Worm (Caenorhabditis elegans) whole organism, early embryonic: Measurements from ENCODE around the gene C47D12.5.

Experiments
- B0310.2 ChIP-seq: sonication (generic microtip); optimal IDR thresholded peaks from 2 replicates; lab custom pipeline; 2016; ENCODE audit warnings: mild to moderate bottlenecking, missing genetic modification characterization, missing compliant biosample characterization
- F13C5.2 ChIP-seq: sonication (generic microtip); optimal IDR thresholded peaks from 2 replicates; lab custom pipeline; 2017; ENCODE audit warnings: mild to moderate bottlenecking, missing genetic modification characterization, inconsistent platforms, missing compliant biosample characterization
- aly-1 ChIP-seq: sonication (generic microtip); optimal IDR thresholded peaks from 2 replicates; lab custom pipeline; 2016; ENCODE audit warnings: missing genetic modification characterization, missing compliant biosample characterization
- ama-1 ChIP-seq: fragments of 150-350 bp; optimal IDR thresholded peaks from 2 replicates; lab custom pipeline; 2014
- ceh-13 ChIP-seq: fragments of 200-800 bp; sonication (Bioruptor generic); optimal IDR thresholded peaks from 2 replicates; lab custom pipeline; 2018; ENCODE audit warnings: mild to moderate bottlenecking, missing genetic modification characterization, missing compliant biosample characterization
- ceh-36 ChIP-seq: sonication (generic microtip); optimal IDR thresholded peaks from 2 replicates; lab custom pipeline; 2016; ENCODE audit warnings: missing genetic modification characterization, inconsistent platforms, missing compliant biosample characterization
- ets-7 ChIP-seq: sonication (generic microtip); optimal IDR thresholded peaks from 2 replicates; lab custom pipeline; 2016; ENCODE audit warnings: missing genotype, missing genetic modification characterization, missing compliant biosample characterization
- flt-1 ChIP-seq: fragments of 200-800 bp; sonication (Bioruptor generic); IDR thresholded peaks from 2 replicates; pipeline ENCODE4 v1.3.6; 2022; ENCODE audit warnings: missing genetic modification characterization, missing compliant biosample characterization
- hmbx-1 ChIP-seq: sonication (generic microtip); optimal IDR thresholded peaks from 2 replicates; lab custom pipeline; 2016; ENCODE audit warnings: mild to moderate bottlenecking, missing genetic modification characterization, missing compliant biosample characterization
- hmg-4 ChIP-seq: fragments of 200-800 bp; sonication (Bioruptor generic); optimal IDR thresholded peaks from 2 replicates; lab custom pipeline; 2018; ENCODE audit warnings: mild to moderate bottlenecking, missing genetic modification characterization, missing compliant biosample characterization
- hnd-1 ChIP-seq: sonication (generic microtip); optimal IDR thresholded peaks from 2 replicates; lab custom pipeline; 2016; ENCODE audit warnings: missing genetic modification characterization, missing compliant biosample characterization
- pes-1 ChIP-seq: fragments of 200-800 bp; sonication (Bioruptor generic); IDR thresholded peaks from 2 replicates; pipeline ENCODE4 v1.3.6; 2022; ENCODE audit warnings: missing genetic modification reagents, missing genetic modification characterization, missing compliant biosample characterization
- scrt-1 ChIP-seq: fragments of 200-800 bp; sonication (Bioruptor generic); IDR thresholded peaks from 2 replicates; pipeline ENCODE4 v1.3.6; 2022; ENCODE audit warnings: missing genetic modification characterization, missing compliant biosample characterization
- sea-1 ChIP-seq: fragments of 200-800 bp; sonication (Bioruptor generic); conservative IDR thresholded peaks from 2 replicates; pipeline ENCODE4 v1.3.6; 2022; ENCODE audit warnings: missing genetic modification characterization, missing compliant biosample characterization
- tbx-11 ChIP-seq: fragments of 200-800 bp; sonication (Bioruptor generic); IDR thresholded peaks from 2 replicates; pipeline ENCODE4 v1.3.6; 2022; ENCODE audit warnings: missing genetic modification characterization, missing compliant biosample characterization
- tbx-37 ChIP-seq: fragments of 200-800 bp; sonication (Bioruptor generic); conservative IDR thresholded peaks from 2 replicates; pipeline ENCODE4 v1.3.6; 2022; ENCODE audit warnings: missing genetic modification reagents, missing genetic modification characterization, missing compliant biosample characterization
- tra-4 ChIP-seq: sonication (generic microtip); optimal IDR thresholded peaks from 2 replicates; lab custom pipeline; 2017; ENCODE audit warnings: missing genetic modification characterization, missing compliant biosample characterization

The C47D12.5 gene

ce11 chrII:11652125-11652524 lies 33.0 kb downstream of the C47D12.5 start:
- TF ChIP-seq ama-1 (lab: Kevin White, UChicago), result no peak
- TF ChIP-seq F13C5.2, result no peak
- TF ChIP-seq flt-1, result no peak
- TF ChIP-seq B0310.2 (tag; lab: Kevin White, UChicago), result no peak
- TF ChIP-seq hmg-4, result no peak
- no peak for TF ChIP-seq ceh-13 (GFP tag; lab: Kevin White, UChicago)
- no peak for TF ChIP-seq tbx-37 (GFP tag; lab: Robert Waterston, UW)
- TF ChIP-seq hnd-1 (tag; lab: Kevin White, UChicago), result no peak
- no peak for TF ChIP-seq sea-1 (GFP tag; lab: Robert Waterston, UW)
- TF ChIP-seq ceh-36 (tag; lab: Kevin White, UChicago), result no peak
- no peak for TF ChIP-seq scrt-1 (GFP tag; lab: Robert Waterston, UW)
- no peak for TF ChIP-seq hmbx-1
- TF ChIP-seq tra-4 (tag; lab: Kevin White, UChicago), result no peak
- no peak for TF ChIP-seq pes-1
- TF ChIP-seq tbx-11 (GFP tag; lab: Robert Waterston, UW), result no peak
- TF ChIP-seq ets-7, result no peak
- no peak for TF ChIP-seq aly-1 (tag; lab: Kevin White, UChicago)

- TF ChIP-seq aly-1 (tag; lab: Kevin White, UChicago), result no peak
- TF ChIP-seq hmbx-1, result no peak
- TF ChIP-seq ets-7, result no peak
- no peak for TF ChIP-seq hnd-1 (tag; lab: Kevin White, UChicago)
- no peak for TF ChIP-seq tbx-37 (GFP tag; lab: Robert Waterston, UW)
- no peak for TF ChIP-seq F13C5.2
- TF ChIP-seq pes-1, result no peak
- TF ChIP-seq tbx-11 (GFP tag; lab: Robert Waterston, UW), result no peak
- TF ChIP-seq tra-4 (tag; lab: Kevin White, UChicago), result no peak
- no peak for TF ChIP-seq B0310.2 (tag; lab: Kevin White, UChicago)
- no peak for TF ChIP-seq ama-1 (lab: Kevin White, UChicago)
- no peak for TF ChIP-seq flt-1
- no peak for TF ChIP-seq scrt-1 (GFP tag; lab: Robert Waterston, UW)
- TF ChIP-seq ceh-36 (tag; lab: Kevin White, UChicago), result no peak
- TF ChIP-seq sea-1 (GFP tag; lab: Robert Waterston, UW), result no peak
- TF ChIP-seq hmg-4, result no peak
- no peak for TF ChIP-seq ceh-13 (GFP tag; lab: Kevin White, UChicago)
These were observed 34.0 kb downstream of the C47D12.5 start, which contains the start of gene coa-7 for ce11 chrII:11650975-11651588. Gene coa-7 (minus strand): TSS chrII:11651148.

ce11 chrII:11649239-11649638 lies 35.8 kb downstream of the C47D12.5 start:
- no peak for TF ChIP-seq scrt-1 (GFP tag; lab: Robert Waterston, UW)
- TF ChIP-seq hnd-1 (tag; lab: Kevin White, UChicago), result no peak
- no peak for TF ChIP-seq aly-1 (tag; lab: Kevin White, UChicago)
- no peak for TF ChIP-seq sea-1 (GFP tag; lab: Robert Waterston, UW)
- TF ChIP-seq pes-1, result no peak
- TF ChIP-seq flt-1, result no peak
- TF ChIP-seq tra-4 (tag; lab: Kevin White, UChicago), result no peak
- no peak for TF ChIP-seq hmbx-1
- no peak for TF ChIP-seq ceh-36 (tag; lab: Kevin White, UChicago)
- TF ChIP-seq F13C5.2, result no peak
- TF ChIP-seq ets-7, result no peak

ce11 chrII:11646874-11647273 lies 38.2 kb downstream of the C47D12.5 start:
- TF ChIP-seq hnd-1 (tag; lab: Kevin White, UChicago) (no peak), tra-4 (tag; lab: Kevin White, UChicago) (no peak)

ce11 chrII:11646276-11646797 lies 38.7 kb downstream of the C47D12.5 start, which contains the start of gene ghi-1:
Gene ghi-1 (plus strand): TSS chrII:11646747.
- no peak for TF ChIP-seq hmg-4
- TF ChIP-seq scrt-1 (GFP tag; lab: Robert Waterston, UW), result no peak
- no peak for TF ChIP-seq ama-1 (lab: Kevin White, UChicago)
- TF ChIP-seq pes-1, result no peak
- TF ChIP-seq tbx-37 (GFP tag; lab: Robert Waterston, UW), result no peak
- no peak for TF ChIP-seq B0310.2 (tag; lab: Kevin White, UChicago)
- no peak for TF ChIP-seq hnd-1 (tag; lab: Kevin White, UChicago)
- no peak for TF ChIP-seq ets-7
- no peak for TF ChIP-seq tra-4 (tag; lab: Kevin White, UChicago)
- TF ChIP-seq sea-1 (GFP tag; lab: Robert Waterston, UW), result no peak
- TF ChIP-seq hmbx-1, result no peak
- TF ChIP-seq ceh-13 (GFP tag; lab: Kevin White, UChicago), result no peak
- TF ChIP-seq aly-1 (tag; lab: Kevin White, UChicago), result no peak

- TF ChIP-seq hnd-1 (tag; lab: Kevin White, UChicago) (no peak), flt-1 (no peak), F13C5.2 (no peak), ets-7 (no peak), ama-1 (lab: Kevin White, UChicago) (no peak), aly-1 (tag; lab: Kevin White, UChicago) (no peak), tbx-37 (GFP tag; lab: Robert Waterston, UW) (no peak), ceh-13 (GFP tag; lab: Kevin White, UChicago) (no peak), hmbx-1 (no peak), tra-4 (tag; lab: Kevin White, UChicago) (no peak), sea-1 (GFP tag; lab: Robert Waterston, UW) (no peak), ceh-36 (tag; lab: Kevin White, UChicago) (no peak), scrt-1 (GFP tag; lab: Robert Waterston, UW) (no peak), pes-1 (no peak), hmg-4 (no peak)
These were observed 39.7 kb downstream of the C47D12.5 start for ce11 chrII:11645383-11645782.

ce11 chrII:11644535-11644934 lies 40.5 kb downstream of the C47D12.5 start:
- TF ChIP-seq ets-7 (no peak), B0310.2 (tag; lab: Kevin White, UChicago) (no peak), tbx-37 (GFP tag; lab: Robert Waterston, UW) (no peak), F13C5.2 (no peak), pes-1 (no peak), flt-1 (no peak), sea-1 (GFP tag; lab: Robert Waterston, UW) (no peak), hnd-1 (tag; lab: Kevin White, UChicago) (no peak), ceh-13 (GFP tag; lab: Kevin White, UChicago) (no peak), hmg-4 (no peak), aly-1 (tag; lab: Kevin White, UChicago) (no peak), ceh-36 (tag; lab: Kevin White, UChicago) (no peak), scrt-1 (GFP tag; lab: Robert Waterston, UW) (no peak)
